Worm (Caenorhabditis elegans): ENCODE measurements around the gene dhs-29.

The dhs-29 gene

ce11 chrX:7640391-7640790 lies 24.3 kb downstream of the dhs-29 start:
- TF ChIP-seq spr-3 (GFP tag; optimal IDR thresholded peaks at IDR 0.05), result no peak
- no peak for TF ChIP-seq egl-43 (GFP tag; IDR thresholded peaks at IDR 0.05)
- no peak for TF ChIP-seq gei-8 (GFP tag; optimal IDR thresholded peaks at IDR 0.05)
- TF ChIP-seq nhr-6 (tag; optimal IDR thresholded peaks at IDR 0.05), result no peak
- TF ChIP-seq spr-1 (tag; optimal IDR thresholded peaks at IDR 0.05), result no peak
- peak; percentile 91 for TF ChIP-seq aha-1 (tag)
- no peak for TF ChIP-seq lin-13 (GFP tag; optimal IDR thresholded peaks at IDR 0.05)
- no peak for TF ChIP-seq ceh-82 (tag; optimal IDR thresholded peaks at IDR 0.05)

- TF ChIP-seq unc-62 (GFP tag; optimal IDR thresholded peaks at IDR 0.05 in 1 of 2), result peak in 1 of 2 experiments; percentile 58
- no peak for TF ChIP-seq unc-62 (tag; optimal IDR thresholded peaks at IDR 0.05)
- TF ChIP-seq ctbp-1 (GFP tag; IDR thresholded peaks at IDR 0.05), result no peak
- TF ChIP-seq hlh-30 (tag; optimal IDR thresholded peaks at IDR 0.05; ENCODE audit: insufficient read depth), result peak; percentile 47
- TF ChIP-seq nhr-25 (tag; optimal IDR thresholded peaks at IDR 0.05; ENCODE audit: borderline replicate concordance, insufficient read depth), result no peak
- TF ChIP-seq aha-1 (tag), result peak; percentile 50
- no peak for TF ChIP-seq ZK546.5 (tag; optimal IDR thresholded peaks at IDR 0.05)
- TF ChIP-seq mxl-2 (GFP tag; conservative IDR thresholded peaks at IDR 0.05), result no peak
Observed at ce11 chrX:7638790-7639189, 25.9 kb downstream of the dhs-29 start.

ce11 chrX:7636037-7636436 lies 28.7 kb downstream of the dhs-29 start:
- TF ChIP-seq F37D6.2 (tag; optimal IDR thresholded peaks at IDR 0.05), result no peak
- TF ChIP-seq unc-62 (GFP tag; optimal IDR thresholded peaks at IDR 0.05 in 1 of 2), result peak in 1 of 2 experiments; percentile 4
- TF ChIP-seq unc-62 (tag; optimal IDR thresholded peaks at IDR 0.05), result no peak
- no peak for TF ChIP-seq unc-130 (GFP tag; optimal IDR thresholded peaks at IDR 0.05)
- peak; percentile 87 for TF ChIP-seq hlh-11 (tag; optimal IDR thresholded peaks at IDR 0.05)
- TF ChIP-seq aha-1 (tag), result no peak
- TF ChIP-seq skn-1 (tag; optimal IDR thresholded peaks at IDR 0.05), result no peak
- TF ChIP-seq D1046.2 (GFP tag; IDR thresholded peaks at IDR 0.05), result no peak
- peak in 1 of 2 experiments; percentile 76 for TF ChIP-seq hif-1 (tag; optimal IDR thresholded peaks at IDR 0.05)
- no peak for TF ChIP-seq nhr-41 (GFP tag; IDR thresholded peaks at IDR 0.05)
- peak in 1 of 2 experiments; percentile 62 for TF ChIP-seq daf-16 (GFP tag; optimal IDR thresholded peaks at IDR 0.05)
- peak; percentile 35 for TF ChIP-seq daf-16 (tag; optimal IDR thresholded peaks at IDR 0.05)
- peak in 1 of 2 experiments; percentile 9 for TF ChIP-seq mdl-1 (tag; optimal IDR thresholded peaks at IDR 0.05)
- TF ChIP-seq T26A8.4 (GFP tag; IDR thresholded peaks at IDR 0.05), result 0 out of 2 replicates have a peak, but pooled peaks have one; percentile 25
- TF ChIP-seq ceh-44 (GFP tag; IDR thresholded peaks at IDR 0.05), result no peak
- no peak for TF ChIP-seq ztf-11 (tag; optimal IDR thresholded peaks at IDR 0.05)
- TF ChIP-seq dmd-9 (GFP tag; IDR thresholded peaks at IDR 0.05), result no peak
- TF ChIP-seq fkh-10 (GFP tag; optimal IDR thresholded peaks at IDR 0.05), result no peak
- TF ChIP-seq ces-1 (GFP tag; optimal IDR thresholded peaks at IDR 0.05), result no peak
- peak; percentile 73 for TF ChIP-seq hlh-30 (tag; optimal IDR thresholded peaks at IDR 0.05; ENCODE audit: insufficient read depth)
- TF ChIP-seq nhr-42 (GFP tag; IDR thresholded peaks at IDR 0.05), result no peak

ce11 chrX:7627351-7627750 lies 37.4 kb downstream of the dhs-29 start, which contains the start of gene nlp-61:
TSS of gene nlp-61 (plus strand) at chrX:7627651.
- TF ChIP-seq lin-1 (GFP tag; IDR thresholded peaks at IDR 0.05) (no peak), lir-3 (tag; optimal IDR thresholded peaks at IDR 0.05) (no peak), nhr-77 (tag; optimal IDR thresholded peaks at IDR 0.05) (no peak), ceh-62 (tag; optimal IDR thresholded peaks at IDR 0.05) (no peak), pha-4 (GFP tag; IDR thresholded peaks at IDR 0.05) (no peak), pha-4 (tag; optimal IDR thresholded peaks at IDR 0.05) (no peak), aha-1 (tag) (peak; percentile 76)
